Fruit fly (Drosophila melanogaster) whole organism, prepupa: ENCODE measurements around the gene CG34313.
A peak's percentile ranks its signal among the peaks of the same experiment; 100 is the strongest.

Source experiments
- CG10631 ChIP-seq: fragments of 200-800 bp; sonication (Bioruptor generic); optimal IDR thresholded peaks from 2 replicates; lab custom pipeline; 2016; ENCODE audit warnings: missing biosample characterization, missing genetic modification characterization
- CG10669 ChIP-seq: fragments of 200-800 bp; sonication (Bioruptor generic); optimal IDR thresholded peaks from 3 replicates; lab custom pipeline; 2018; ENCODE audit warnings: missing biosample characterization, mild to moderate bottlenecking, missing genetic modification characterization, moderate library complexity
- CG11294 ChIP-seq: fragments of 200-800 bp; sonication (Bioruptor generic); IDR thresholded peaks from 2 replicates; pipeline ENCODE4 v1.3.6; 2022; ENCODE audit warnings: missing biosample characterization, missing genetic modification characterization
- CG11902 ChIP-seq: fragments of 200-800 bp; sonication (Bioruptor generic); optimal IDR thresholded peaks from 3 replicates; lab custom pipeline; 2016; ENCODE audit warnings: missing biosample characterization, missing genetic modification characterization
- CG16779 ChIP-seq: fragments of 200-800 bp; sonication (Bioruptor generic); optimal IDR thresholded peaks from 3 replicates; lab custom pipeline; 2017; ENCODE audit warnings: missing biosample characterization, mild to moderate bottlenecking, missing genetic modification characterization
- CG3032 ChIP-seq: fragments of 200-800 bp; optimal IDR thresholded peaks from 2 replicates; lab custom pipeline; 2019; ENCODE audit warnings: missing biosample characterization, mild to moderate bottlenecking, missing genetic modification characterization, moderate library complexity
- CG31627 ChIP-seq: fragments of 200-800 bp; sonication (Bioruptor generic); optimal IDR thresholded peaks from 3 replicates; lab custom pipeline; 2016; ENCODE audit warnings: missing biosample characterization, missing genetic modification characterization
- CG32006 ChIP-seq: fragments of 200-800 bp; sonication (Bioruptor generic); optimal IDR thresholded peaks from 3 replicates; lab custom pipeline; 2017; ENCODE audit warnings: missing biosample characterization, mild to moderate bottlenecking, missing genetic modification characterization
- CG34406 ChIP-seq: fragments of 200-800 bp; sonication (Bioruptor generic); optimal IDR thresholded peaks from 3 replicates; lab custom pipeline; 2016; ENCODE audit warnings: missing biosample characterization, missing genetic modification characterization
- CG4318 ChIP-seq: fragments of 200-800 bp; sonication (Bioruptor generic); optimal IDR thresholded peaks from 3 replicates; lab custom pipeline; 2017; ENCODE audit warnings: missing biosample characterization, mild to moderate bottlenecking, missing genetic modification characterization
- CG6163 ChIP-seq: fragments of 200-800 bp; sonication (Bioruptor generic); IDR thresholded peaks from 3 replicates; pipeline ENCODE4 v1.3.6; 2022; ENCODE audit warnings: missing biosample characterization, missing genetic modification characterization
- CG6792 ChIP-seq: fragments of 200-800 bp; sonication (Bioruptor generic); optimal IDR thresholded peaks from 3 replicates; lab custom pipeline; 2016; ENCODE audit warnings: missing biosample characterization, missing genetic modification characterization
- CG6808 ChIP-seq: fragments of 200-800 bp; sonication (Bioruptor generic); optimal IDR thresholded peaks from 3 replicates; lab custom pipeline; 2017; ENCODE audit warnings: missing biosample characterization, missing genetic modification characterization, mild to moderate bottlenecking, moderate library complexity, missing genetic modification reagents
- CG7368 ChIP-seq: fragments of 200-800 bp; sonication (Bioruptor generic); optimal IDR thresholded peaks from 3 replicates; lab custom pipeline; 2016; ENCODE audit warnings: missing biosample characterization, missing genetic modification characterization
- CG8119 ChIP-seq: fragments of 200-800 bp; sonication (Bioruptor generic); IDR thresholded peaks from 3 replicates; pipeline ENCODE4 v1.3.6; 2022; ENCODE audit warnings: missing biosample characterization, missing genetic modification characterization
- CG8319 ChIP-seq: fragments of 200-800 bp; sonication (Bioruptor generic); optimal IDR thresholded peaks from 3 replicates; lab custom pipeline; 2016; ENCODE audit warnings: missing biosample characterization, missing genetic modification characterization
- CG8632 ChIP-seq: fragments of 200-800 bp; sonication (Bioruptor generic); optimal IDR thresholded peaks from 3 replicates; lab custom pipeline; 2016; ENCODE audit warnings: missing biosample characterization, missing genetic modification characterization
- Eip75B ChIP-seq: fragments of 200-800 bp; sonication (Bioruptor generic); optimal IDR thresholded peaks from 3 replicates; lab custom pipeline; 2016; ENCODE audit warnings: missing biosample characterization, missing genetic modification characterization
- Eip78C ChIP-seq: fragments of 200-800 bp; sonication (Bioruptor generic); peaks from one replicate; lab custom pipeline; 2016; ENCODE audit warnings: missing biosample characterization, missing genetic modification characterization
- Ets21C ChIP-seq: fragments of 200-800 bp; sonication (Bioruptor generic); optimal IDR thresholded peaks from 3 replicates; lab custom pipeline; 2016; ENCODE audit warnings: missing biosample characterization, missing genetic modification characterization
- Ets96B ChIP-seq: fragments of 200-800 bp; optimal IDR thresholded peaks from 2 replicates; lab custom pipeline; 2019; ENCODE audit warnings: missing biosample characterization, mild to moderate bottlenecking, missing genetic modification characterization, moderate library complexity
- Gug ChIP-seq: fragments of 200-800 bp; sonication (Bioruptor generic); IDR thresholded peaks from 2 replicates; pipeline ENCODE4 v1.3.6; 2022; ENCODE audit warnings: missing biosample characterization, missing genetic modification characterization
- Hr39 ChIP-seq: fragments of 200-800 bp; sonication (Bioruptor generic); optimal IDR thresholded peaks from 2 replicates; lab custom pipeline; 2016; ENCODE audit warnings: missing biosample characterization, missing genetic modification characterization
- Hr4 ChIP-seq: fragments of 200-800 bp; sonication (Bioruptor generic); optimal IDR thresholded peaks from 3 replicates; lab custom pipeline; 2016; ENCODE audit warnings: missing biosample characterization, missing genetic modification characterization
- Lpt ChIP-seq: fragments of 200-800 bp; sonication (Bioruptor generic); optimal IDR thresholded peaks from 3 replicates; lab custom pipeline; 2016; ENCODE audit warnings: missing biosample characterization, missing genetic modification characterization
- Met ChIP-seq: fragments of 200-800 bp; sonication (Bioruptor generic); optimal IDR thresholded peaks from 3 replicates; lab custom pipeline; 2016; ENCODE audit warnings: missing biosample characterization, missing genetic modification characterization
- OdsH ChIP-seq: fragments of 200-800 bp; sonication (Bioruptor generic); optimal IDR thresholded peaks from 3 replicates; lab custom pipeline; 2016; ENCODE audit warnings: missing biosample characterization, missing genetic modification characterization
- Smox ChIP-seq: fragments of 200-800 bp; sonication (Bioruptor generic); optimal IDR thresholded peaks from 3 replicates; lab custom pipeline; 2016; ENCODE audit warnings: missing biosample characterization, missing genetic modification characterization
- Sox102F ChIP-seq: fragments of 200-800 bp; sonication (Bioruptor generic); optimal IDR thresholded peaks from 2 replicates; lab custom pipeline; 2016; ENCODE audit warnings: missing biosample characterization, mild to moderate bottlenecking, missing genetic modification characterization
- Sox14 ChIP-seq: fragments of 200-800 bp; sonication (Bioruptor generic); optimal IDR thresholded peaks from 3 replicates; lab custom pipeline; 2016; ENCODE audit warnings: missing biosample characterization, missing genetic modification characterization
- Sox15 ChIP-seq: fragments of 200-800 bp; sonication (Bioruptor generic); optimal IDR thresholded peaks from 3 replicates; lab custom pipeline; 2016; ENCODE audit warnings: missing biosample characterization, missing genetic modification characterization
- achi ChIP-seq: fragments of 200-800 bp; sonication (Bioruptor generic); optimal IDR thresholded peaks from 3 replicates; lab custom pipeline; 2016; ENCODE audit warnings: missing biosample characterization, missing genetic modification characterization
- acj6 ChIP-seq: fragments of 200-800 bp; sonication (Bioruptor generic); optimal IDR thresholded peaks from 3 replicates; lab custom pipeline; 2016; ENCODE audit warnings: missing biosample characterization, missing genetic modification characterization
- cyc ChIP-seq: fragments of 200-800 bp; sonication (Bioruptor generic); optimal IDR thresholded peaks from 3 replicates; lab custom pipeline; 2016; ENCODE audit warnings: missing biosample characterization, missing genetic modification characterization
- dac ChIP-seq: fragments of 200-800 bp; sonication (Bioruptor generic); optimal IDR thresholded peaks from 2 replicates; lab custom pipeline; 2017; ENCODE audit warnings: missing biosample characterization, mild to moderate bottlenecking, missing genetic modification characterization
- eg ChIP-seq: fragments of 200-800 bp; sonication (Bioruptor generic); IDR thresholded peaks from 3 replicates; pipeline ENCODE4 v1.3.6; 2022; ENCODE audit warnings: missing biosample characterization, missing genetic modification characterization
- esn ChIP-seq: fragments of 200-800 bp; sonication (Bioruptor generic); optimal IDR thresholded peaks from 2 replicates; lab custom pipeline; 2016; ENCODE audit warnings: missing biosample characterization, mild to moderate bottlenecking, missing genetic modification characterization, moderate library complexity
- fd85E ChIP-seq: fragments of 200-800 bp; sonication (Bioruptor generic); optimal IDR thresholded peaks from 3 replicates; lab custom pipeline; 2016; ENCODE audit warnings: missing biosample characterization, missing genetic modification characterization
- fkh ChIP-seq: fragments of 200-800 bp; sonication (Bioruptor generic); optimal IDR thresholded peaks from 3 replicates; lab custom pipeline; 2017; ENCODE audit warnings: missing biosample characterization, mild to moderate bottlenecking, missing genetic modification characterization, moderate library complexity
- lz ChIP-seq: fragments of 200-800 bp; sonication (Bioruptor generic); optimal IDR thresholded peaks from 3 replicates; lab custom pipeline; 2016; ENCODE audit warnings: missing biosample characterization, missing genetic modification characterization
- salr ChIP-seq, 2 experiments: fragments of 200-800 bp; sonication (Bioruptor generic); optimal IDR thresholded peaks; 3 replicates each; lab custom pipeline; 2016 to 2018; ENCODE audit warnings: missing biosample characterization in 2 of 2, missing genetic modification characterization in 2 of 2, mild to moderate bottlenecking in 1 of 2
- spab ChIP-seq: fragments of 200-800 bp; sonication (Bioruptor generic); optimal IDR thresholded peaks from 2 replicates; lab custom pipeline; 2017; ENCODE audit warnings: missing biosample characterization, mild to moderate bottlenecking, missing genetic modification characterization, missing genetic modification reagents
- svp ChIP-seq: fragments of 200-800 bp; sonication (Bioruptor generic); peaks from one replicate; lab custom pipeline; 2016; ENCODE audit warnings: missing biosample characterization, missing genetic modification characterization
- topi ChIP-seq: fragments of 200-800 bp; sonication (Bioruptor generic); optimal IDR thresholded peaks from 3 replicates; lab custom pipeline; 2016; ENCODE audit warnings: missing biosample characterization, missing genetic modification characterization
- vri ChIP-seq: fragments of 200-800 bp; sonication (Bioruptor generic); optimal IDR thresholded peaks from 3 replicates; lab custom pipeline; 2016; ENCODE audit warnings: missing biosample characterization, mild to moderate bottlenecking, missing genetic modification characterization

CG34313 gene

DNA sequence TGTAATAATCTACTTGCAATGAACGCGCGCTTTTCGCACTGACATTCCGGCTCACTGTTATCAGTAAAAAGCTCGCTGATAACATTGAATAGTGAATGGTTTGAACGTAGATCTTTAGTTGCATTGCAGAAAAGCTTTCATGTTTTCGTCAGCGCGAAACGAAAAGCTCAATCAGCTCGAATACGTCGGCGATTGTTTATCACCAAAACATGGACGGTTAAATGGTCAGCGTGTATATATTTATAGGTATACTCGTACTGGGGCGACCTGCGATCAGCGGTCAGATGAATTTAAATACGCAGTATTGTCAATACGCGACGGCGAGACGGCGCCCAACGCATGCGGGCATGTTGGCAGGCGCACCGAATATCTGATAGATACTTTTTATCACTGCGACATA is 7.1 kb downstream of the CG34313 start:
- TF ChIP-seq spab (GFP tag; lab: Kevin White, UChicago): no peak
- no peak for TF ChIP-seq cyc (GFP tag; lab: Kevin White, UChicago)
- peak; percentile 25 for TF ChIP-seq CG16779 (tag; lab: Kevin White, UChicago)
- no peak for TF ChIP-seq Hr39 (GFP tag; lab: Kevin White, UChicago)
- TF ChIP-seq CG8119: no peak
- no peak for TF ChIP-seq eg (GFP tag; lab: Robert Waterston, UW)
- TF ChIP-seq lz (GFP tag; lab: Kevin White, UChicago): no peak
- no peak for TF ChIP-seq Smox (GFP tag; lab: Kevin White, UChicago)
- TF ChIP-seq CG10669 (GFP tag; lab: Kevin White, UChicago): no peak
- no peak for TF ChIP-seq topi (GFP tag; lab: Kevin White, UChicago)
- TF ChIP-seq svp (GFP tag; lab: Kevin White, UChicago): peak; percentile 92
- no peak for TF ChIP-seq Eip75B (GFP tag; lab: Kevin White, UChicago)
- TF ChIP-seq CG4318 (GFP tag; lab: Kevin White, UChicago): no peak
- TF ChIP-seq CG11294 (GFP tag; lab: Robert Waterston, UW): no peak
- TF ChIP-seq Sox14 (GFP tag; lab: Kevin White, UChicago): no peak
- no peak for TF ChIP-seq CG6163 (GFP tag; lab: Robert Waterston, UW)
- TF ChIP-seq fkh (GFP tag; lab: Kevin White, UChicago): no peak
- TF ChIP-seq acj6 (GFP tag; lab: Kevin White, UChicago): no peak
- no peak for TF ChIP-seq fd85E
- TF ChIP-seq Ets21C (GFP tag; lab: Kevin White, UChicago): no peak
- peak; percentile 32 for TF ChIP-seq vri
- no peak for TF ChIP-seq salr (GFP tag; optimal IDR thresholded peaks at IDR 0.05; lab: Kevin White, UChicago)
- TF ChIP-seq CG11902 (GFP tag; lab: Kevin White, UChicago): no peak

DNA sequence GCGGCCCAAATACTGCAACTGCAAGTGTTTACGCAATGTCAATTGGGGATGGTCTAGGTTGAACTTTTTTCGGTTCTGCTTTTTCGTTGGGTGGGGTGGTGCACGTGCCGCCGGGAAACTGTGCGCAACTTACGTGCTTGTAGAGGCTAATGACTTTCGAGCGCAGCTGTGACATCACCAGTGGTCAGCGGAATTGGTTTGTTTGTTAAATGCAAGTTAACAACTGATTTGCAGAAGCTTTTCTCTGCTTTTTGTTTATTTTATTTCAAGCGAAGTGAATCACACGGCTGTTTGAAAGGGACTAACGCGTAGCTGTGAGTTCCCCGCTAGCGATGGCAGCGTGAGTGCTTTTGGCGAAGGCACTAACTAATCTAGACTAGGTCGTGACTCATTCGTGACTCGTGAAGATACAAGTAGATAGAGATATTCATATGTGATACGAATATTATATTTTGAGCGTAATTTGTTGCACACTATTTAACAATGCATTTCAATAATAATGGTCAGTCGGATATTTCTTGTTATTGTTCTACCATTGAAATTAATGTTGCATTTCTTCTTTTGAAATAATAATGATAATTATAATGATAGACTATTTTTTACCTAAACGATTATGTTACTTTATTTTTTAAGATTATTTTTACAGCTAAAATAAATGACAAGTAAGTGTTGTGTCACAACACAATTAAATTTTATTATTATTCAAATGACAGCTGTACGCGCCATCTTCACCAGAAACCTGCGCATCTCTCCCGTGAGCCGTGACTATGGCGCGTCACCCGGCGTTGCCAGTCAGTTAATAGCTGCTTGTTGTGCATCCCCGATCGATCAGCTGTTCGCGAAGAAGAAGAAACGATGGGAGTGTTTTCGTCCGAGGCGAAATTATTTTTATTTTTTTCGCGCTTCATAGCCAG is 8.6 kb downstream of the CG34313 start, which contains the start of the genes osi and tweek:
osi (minus strand) TSS at position 307 of the 914 bp plus-strand sequence.
tweek (plus strand) TSS at position 831 of the 914 bp plus-strand sequence.
- TF ChIP-seq Sox14 (GFP tag; lab: Kevin White, UChicago): peak; percentile 28
- TF ChIP-seq CG10669 (GFP tag; lab: Kevin White, UChicago): no peak
- TF ChIP-seq lz (GFP tag; lab: Kevin White, UChicago): peak; percentile 66
- TF ChIP-seq dac: peak; percentile 21
- TF ChIP-seq topi (GFP tag; lab: Kevin White, UChicago): peak; percentile 58
- TF ChIP-seq vri: peak; percentile 72
- peak; percentile 59 for TF ChIP-seq achi (GFP tag; lab: Kevin White, UChicago)
- no peak for TF ChIP-seq CG8319 (GFP tag; lab: Kevin White, UChicago)
- TF ChIP-seq CG34406: peak; percentile 29
- peak; percentile 31 for TF ChIP-seq Sox15 (GFP tag; lab: Kevin White, UChicago)
- peak; percentile 31 for TF ChIP-seq CG8632 (GFP tag; lab: Kevin White, UChicago)
- no peak; the same call in 2 of the 3 replicates for TF ChIP-seq eg (GFP tag; lab: Robert Waterston, UW)
- TF ChIP-seq Gug: no peak
- TF ChIP-seq Met: peak; percentile 37
- TF ChIP-seq CG6163 (GFP tag; lab: Robert Waterston, UW): peak; percentile 36; the same call in 1 of the 3 replicates
- TF ChIP-seq CG31627 (GFP tag; lab: Kevin White, UChicago): peak; percentile 72
- peak; percentile 75 for TF ChIP-seq CG10631
- TF ChIP-seq CG11902 (GFP tag; lab: Kevin White, UChicago): no peak
- peak; percentile 75 for TF ChIP-seq svp (GFP tag; lab: Kevin White, UChicago)
- TF ChIP-seq Lpt: peak; percentile 24
- TF ChIP-seq Eip75B (GFP tag; lab: Kevin White, UChicago): peak; percentile 19
- peak; percentile 29 for TF ChIP-seq Sox102F (GFP tag; lab: Kevin White, UChicago)
- peak; percentile 75 for TF ChIP-seq CG32006 (GFP tag; lab: Kevin White, UChicago)
- peak; percentile 21 for TF ChIP-seq Ets96B (tag; lab: Kevin White, UChicago)
- peak; percentile 59 for TF ChIP-seq Hr39 (GFP tag; lab: Kevin White, UChicago)
- peak; percentile 29 for TF ChIP-seq CG3032
- TF ChIP-seq CG16779 (tag; lab: Kevin White, UChicago): no peak
- peak; percentile 54 for TF ChIP-seq cyc (GFP tag; lab: Kevin White, UChicago)
- TF ChIP-seq Smox (GFP tag; lab: Kevin White, UChicago): no peak
- TF ChIP-seq acj6 (GFP tag; lab: Kevin White, UChicago): peak; percentile 67
- no peak for TF ChIP-seq CG7368
- peak; percentile 70 for TF ChIP-seq esn (GFP tag; lab: Kevin White, UChicago)
- peak; percentile 61 for TF ChIP-seq Hr4 (GFP tag; lab: Kevin White, UChicago)
- TF ChIP-seq fkh (GFP tag; lab: Kevin White, UChicago): peak; percentile 4
- TF ChIP-seq CG6808 (GFP tag; lab: Kevin White, UChicago): no peak
- TF ChIP-seq Ets21C (GFP tag; lab: Kevin White, UChicago): peak; percentile 42
- peak; percentile 0 for TF ChIP-seq CG6792 (GFP tag; lab: Kevin White, UChicago)
- peak; percentile 48 for TF ChIP-seq OdsH (GFP tag; lab: Kevin White, UChicago)
- TF ChIP-seq Eip78C: peak; percentile 84
